Fruit fly (Drosophila melanogaster): ENCODE measurements around the gene CG11029.

- TF ChIP-seq Pif1B (GFP tag; optimal IDR thresholded peaks at IDR 0.05) (no peak), fd96Ca (GFP tag; IDR thresholded peaks at IDR 0.05) (no peak), gl (tag; optimal IDR thresholded peaks at IDR 0.05) (no peak), CG8159 (tag; optimal IDR thresholded peaks at IDR 0.05) (no peak), Snoo (tag; optimal IDR thresholded peaks at IDR 0.05) (no peak), CG4496 (GFP tag; IDR thresholded peaks at IDR 0.05) (no peak)
Observed at dm6 chr2L:5742437-5742836, 3.5 kb upstream of the CG11029 start.

Data from whole organism, pupa.